Fruit fly (Drosophila melanogaster) Kc167 (cell line): ENCODE results near the gene Nepl6.

ENCODE experiments used
- Myc ChIP-seq: fragments of >200 bp; optimal IDR thresholded peaks from 2 replicates; lab custom pipeline; 2017; ENCODE audit warnings: missing external identifiers
- h ChIP-seq: fragments of >200 bp; optimal IDR thresholded peaks from 3 replicates; lab custom pipeline; 2018; ENCODE audit warnings: missing external identifiers
- psq ChIP-seq: fragments of >200 bp; optimal IDR thresholded peaks from 2 replicates; lab custom pipeline; 2017; ENCODE audit warnings: missing external identifiers
- ttk ChIP-seq: sonication (Bioruptor generic); optimal IDR thresholded peaks from 2 replicates; lab custom pipeline; 2017; ENCODE audit warnings: missing external identifiers

DNA sequence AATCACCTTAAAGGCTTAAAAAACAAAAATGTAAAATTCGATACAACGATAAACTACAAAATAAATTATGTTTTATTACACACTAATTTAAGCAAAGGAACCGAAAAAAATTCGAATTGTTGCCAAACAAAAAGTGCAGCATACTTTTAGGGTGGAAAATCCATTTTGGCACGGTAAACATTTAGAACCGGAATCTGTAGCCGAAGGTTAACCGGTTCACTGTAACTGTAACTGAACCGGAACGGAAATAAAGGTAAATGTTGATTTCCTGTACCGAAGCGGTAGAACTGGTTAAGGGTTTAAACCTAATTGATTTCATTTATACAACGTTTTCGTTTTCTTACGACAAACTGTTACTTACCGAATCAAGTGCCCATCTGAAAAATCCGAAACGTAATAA is 18.4 kb downstream of the Nepl6 start:
- TF ChIP-seq Myc (lab: Kevin White, UChicago) (no peak), ttk (no peak), h (lab: Kevin White, UChicago) (no peak), psq (lab: Kevin White, UChicago) (no peak)
